Fruit fly (Drosophila melanogaster) whole organism, embryonic: Measurements from ENCODE around the gene CG33969.

ENCODE experiments used
- Blimp-1 ChIP-seq: fragments of 200-800 bp; sonication (Bioruptor generic); optimal IDR thresholded peaks from 3 replicates; lab custom pipeline; 2018; ENCODE audit warnings: missing biosample characterization, missing genetic modification characterization, mild to moderate bottlenecking, moderate library complexity, missing genetic modification reagents
- CG11398 ChIP-seq: fragments of 200-800 bp; sonication (Bioruptor generic); optimal IDR thresholded peaks from 2 replicates; lab custom pipeline; 2016; ENCODE audit warnings: missing biosample characterization, missing genetic modification characterization
- CG12942 ChIP-seq: fragments of 200-800 bp; sonication (Bioruptor generic); optimal IDR thresholded peaks from 3 replicates; lab custom pipeline; 2016; ENCODE audit warnings: missing biosample characterization, missing genetic modification characterization
- CG13287 ChIP-seq: fragments of 200-800 bp; sonication (Bioruptor generic); IDR thresholded peaks from 2 replicates; pipeline ENCODE4 v1.3.6; 2022; ENCODE audit warnings: missing biosample characterization, missing genetic modification characterization; ENCODE audit not compliant: partially characterized antibody
- CG13775 ChIP-seq: fragments of 200-800 bp; sonication (Bioruptor generic); optimal IDR thresholded peaks from 3 replicates; lab custom pipeline; 2017; ENCODE audit warnings: missing biosample characterization, mild to moderate bottlenecking, missing genetic modification characterization
- CG14014 ChIP-seq: fragments of 200-800 bp; sonication (Bioruptor generic); IDR thresholded peaks from 2 replicates; pipeline ENCODE4 v1.3.6; 2022; ENCODE audit warnings: missing biosample characterization, missing genetic modification characterization
- CG14710 ChIP-seq: fragments of 200-800 bp; sonication (Bioruptor generic); optimal IDR thresholded peaks from 3 replicates; lab custom pipeline; 2019; ENCODE audit warnings: missing biosample characterization, mild to moderate bottlenecking, missing genetic modification characterization, moderate library complexity
- CG15479 ChIP-seq: fragments of 200-800 bp; sonication (Bioruptor generic); optimal IDR thresholded peaks from 3 replicates; lab custom pipeline; 2019; ENCODE audit warnings: missing biosample characterization, mild to moderate bottlenecking, missing genetic modification characterization, moderate library complexity
- CG15514 ChIP-seq: fragments of 200-800 bp; sonication (Bioruptor generic); optimal IDR thresholded peaks from 3 replicates; lab custom pipeline; 2017; ENCODE audit warnings: missing biosample characterization, missing genetic modification characterization, mild to moderate bottlenecking, moderate library complexity, missing genetic modification reagents
- CG18262 ChIP-seq: fragments of 200-800 bp; optimal IDR thresholded peaks from 3 replicates; lab custom pipeline; 2019; ENCODE audit warnings: missing biosample characterization, mild to moderate bottlenecking, missing genetic modification characterization, moderate library complexity
- CG1832 ChIP-seq: fragments of 200-800 bp; sonication (Bioruptor generic); optimal IDR thresholded peaks from 2 replicates; lab custom pipeline; 2017; ENCODE audit warnings: missing biosample characterization, mild to moderate bottlenecking, missing genetic modification characterization, inconsistent platforms
- CG18476 ChIP-seq: fragments of 200-800 bp; sonication (Bioruptor generic); optimal IDR thresholded peaks from 2 replicates; lab custom pipeline; 2016; ENCODE audit warnings: missing biosample characterization, mild to moderate bottlenecking, missing genetic modification characterization
- CG2120 ChIP-seq: fragments of 200-800 bp; sonication (Bioruptor generic); optimal IDR thresholded peaks from 3 replicates; lab custom pipeline; 2016; ENCODE audit warnings: missing biosample characterization, missing genetic modification characterization
- CG3163 ChIP-seq: fragments of 200-800 bp; sonication (Bioruptor generic); optimal IDR thresholded peaks from 3 replicates; lab custom pipeline; 2016; ENCODE audit warnings: missing biosample characterization, missing genetic modification characterization
- CG34422 ChIP-seq: fragments of 200-800 bp; sonication (Bioruptor generic); IDR thresholded peaks from 3 replicates; pipeline ENCODE4 v1.3.6; 2022; ENCODE audit warnings: missing biosample characterization, missing genetic modification characterization
- CG4360 ChIP-seq: fragments of 200-800 bp; sonication (Bioruptor generic); IDR thresholded peaks from 2 replicates; pipeline ENCODE4 v1.3.6; 2022; ENCODE audit warnings: missing biosample characterization, missing genetic modification characterization
- CG5953 ChIP-seq: fragments of 200-800 bp; sonication (Bioruptor generic); IDR thresholded peaks from 2 replicates; pipeline ENCODE4 v1.3.6; 2022; ENCODE audit warnings: missing biosample characterization, missing genetic modification characterization
- CG6854 ChIP-seq: fragments of 200-800 bp; sonication (Bioruptor generic); optimal IDR thresholded peaks from 3 replicates; lab custom pipeline; 2017; ENCODE audit warnings: missing biosample characterization, mild to moderate bottlenecking, missing genetic modification characterization
- CG7271 ChIP-seq: fragments of 200-800 bp; sonication (Bioruptor generic); optimal IDR thresholded peaks from 2 replicates; lab custom pipeline; 2018; ENCODE audit warnings: missing biosample characterization, mild to moderate bottlenecking, missing genetic modification characterization, moderate library complexity
- CG7357 ChIP-seq: fragments of 200-800 bp; sonication (Bioruptor generic); IDR thresholded peaks from 3 replicates; pipeline ENCODE4 v1.3.6; 2022; ENCODE audit warnings: missing biosample characterization, missing genetic modification characterization
- CG7987 ChIP-seq: fragments of 200-800 bp; sonication (Bioruptor generic); optimal IDR thresholded peaks from 2 replicates; lab custom pipeline; 2018; ENCODE audit warnings: missing biosample characterization, mild to moderate bottlenecking, missing genetic modification characterization, moderate library complexity
- Deaf1 ChIP-seq: fragments of 200-800 bp; optimal IDR thresholded peaks from 3 replicates; lab custom pipeline; 2019; ENCODE audit warnings: missing biosample characterization, mild to moderate bottlenecking, missing genetic modification characterization, moderate library complexity
- Dip2 ChIP-seq: fragments of 200-800 bp; sonication (Bioruptor generic); IDR thresholded peaks from 2 replicates; pipeline ENCODE4 v1.3.6; 2022; ENCODE audit warnings: missing biosample characterization, missing genetic modification characterization
- Ets97D ChIP-seq: fragments of 200-800 bp; sonication (Bioruptor generic); optimal IDR thresholded peaks from 3 replicates; lab custom pipeline; 2016; ENCODE audit warnings: missing biosample characterization, missing genetic modification characterization
- Med ChIP-seq: fragments of 200-800 bp; sonication (Bioruptor generic); peaks from one replicate; lab custom pipeline; 2016; ENCODE audit warnings: missing biosample characterization, missing genetic modification characterization, mild to moderate bottlenecking, inconsistent platforms, moderate library complexity
- Oli ChIP-seq: fragments of 200-800 bp; sonication (Bioruptor generic); optimal IDR thresholded peaks from 2 replicates; lab custom pipeline; 2018; ENCODE audit warnings: missing biosample characterization, mild to moderate bottlenecking, missing genetic modification characterization, moderate library complexity
- Poxn ChIP-seq: fragments of 200-800 bp; sonication (Bioruptor generic); IDR thresholded peaks from 2 replicates; pipeline ENCODE4 v1.3.6; 2022; ENCODE audit warnings: missing biosample characterization, missing genetic modification characterization
- Sin3A ChIP-seq: fragments of >200 bp; optimal IDR thresholded peaks from 2 replicates; lab custom pipeline; 2018
- Six4 ChIP-seq: fragments of 200-800 bp; sonication (Bioruptor generic); optimal IDR thresholded peaks from 2 replicates; lab custom pipeline; 2016; ENCODE audit warnings: missing biosample characterization, missing genetic modification characterization
- Sox102F ChIP-seq: fragments of 200-800 bp; sonication (Bioruptor generic); optimal IDR thresholded peaks from 2 replicates; lab custom pipeline; 2018; ENCODE audit warnings: missing biosample characterization, mild to moderate bottlenecking, missing genetic modification characterization, moderate library complexity
- abd-A ChIP-seq: fragments of 200-800 bp; sonication (Bioruptor generic); optimal IDR thresholded peaks from 3 replicates; lab custom pipeline; 2019; ENCODE audit warnings: missing biosample characterization, mild to moderate bottlenecking, missing genetic modification characterization, moderate library complexity
- ato ChIP-seq: fragments of 200-800 bp; sonication (Bioruptor generic); IDR thresholded peaks from 2 replicates; pipeline ENCODE4 v1.3.6; 2022; ENCODE audit warnings: missing biosample characterization, missing genetic modification characterization; ENCODE audit not compliant: partially characterized antibody
- cg ChIP-seq: fragments of 200-800 bp; sonication (Bioruptor generic); optimal IDR thresholded peaks from 3 replicates; lab custom pipeline; 2019; ENCODE audit warnings: missing biosample characterization, mild to moderate bottlenecking, missing genetic modification characterization, moderate library complexity
- chinmo ChIP-seq: fragments of 200-800 bp; sonication (Bioruptor generic); IDR thresholded peaks from 4 replicates; pipeline ENCODE4 v1.3.6; 2022; ENCODE audit warnings: missing biosample characterization, missing genetic modification characterization; ENCODE audit not compliant: partially characterized antibody
- chm ChIP-seq: fragments of 200-800 bp; sonication (Bioruptor generic); IDR thresholded peaks from 2 replicates; pipeline ENCODE4 v1.3.6; 2022; ENCODE audit warnings: missing biosample characterization, missing genetic modification characterization
- dati ChIP-seq: fragments of 200-800 bp; sonication (Bioruptor generic); IDR thresholded peaks from 2 replicates; pipeline ENCODE4 v1.3.6; 2022; ENCODE audit warnings: missing biosample characterization, missing genetic modification characterization
- exex ChIP-seq: fragments of 200-800 bp; sonication (Bioruptor generic); optimal IDR thresholded peaks from 4 replicates; lab custom pipeline; 2018; ENCODE audit warnings: missing biosample characterization, mild to moderate bottlenecking, missing genetic modification characterization, moderate library complexity
- gcm2 ChIP-seq: fragments of 200-800 bp; sonication (Bioruptor generic); optimal IDR thresholded peaks from 2 replicates; lab custom pipeline; 2016; ENCODE audit warnings: missing biosample characterization, missing genetic modification characterization
- gro ChIP-seq: fragments of 200-800 bp; sonication (Bioruptor generic); optimal IDR thresholded peaks from 2 replicates; lab custom pipeline; 2016; ENCODE audit warnings: missing biosample characterization, missing genetic modification characterization
- gt ChIP-seq: fragments of 200-800 bp; sonication (Bioruptor generic); IDR thresholded peaks from 2 replicates; pipeline ENCODE4 v1.3.6; 2022; ENCODE audit warnings: missing biosample characterization, missing genetic modification characterization
- lab ChIP-seq: fragments of 200-800 bp; sonication (Bioruptor generic); optimal IDR thresholded peaks from 3 replicates; lab custom pipeline; 2017; ENCODE audit warnings: missing biosample characterization, missing genetic modification characterization, mild to moderate bottlenecking, moderate library complexity, missing genetic modification reagents
- onecut ChIP-seq: fragments of 200-800 bp; sonication (Bioruptor generic); IDR thresholded peaks from 2 replicates; pipeline ENCODE4 v1.3.6; 2022; ENCODE audit warnings: missing biosample characterization, missing genetic modification characterization
- otp ChIP-seq: fragments of 200-800 bp; sonication (Bioruptor generic); IDR thresholded peaks from 3 replicates; pipeline ENCODE4, ENCODE4 v1.3.6; 2022; ENCODE audit warnings: missing biosample characterization, missing genetic modification characterization
- pita ChIP-seq: fragments of 200-800 bp; sonication (Bioruptor generic); optimal IDR thresholded peaks from 2 replicates; lab custom pipeline; 2017; ENCODE audit warnings: missing biosample characterization, mild to moderate bottlenecking, missing genetic modification characterization
- prd ChIP-seq, 3 experiments: fragments of >200 bp in 2 of 3; fragments of 200-800 bp in 1 of 3; sonication (Bioruptor generic) in 1 of 3; optimal IDR thresholded peaks in 2 of 3; IDR thresholded peaks in 1 of 3; 2 replicates in 2 of 3; 3 replicates in 1 of 3; pipeline versions ENCODE4 v1.3.6 to Lab custom; 2017 to 2022; ENCODE audit warnings: missing biosample characterization in 1 of 3, missing genetic modification characterization in 1 of 3
- pros ChIP-seq: fragments of 200-800 bp; sonication (Bioruptor generic); optimal IDR thresholded peaks from 3 replicates; lab custom pipeline; 2019; ENCODE audit warnings: missing biosample characterization, mild to moderate bottlenecking, missing genetic modification characterization, moderate library complexity
- sd ChIP-seq: fragments of 200-800 bp; sonication (Bioruptor generic); optimal IDR thresholded peaks from 3 replicates; lab custom pipeline; 2018; ENCODE audit warnings: missing biosample characterization, mild to moderate bottlenecking, missing genetic modification characterization, moderate library complexity
- seq ChIP-seq: fragments of 200-800 bp; sonication (Bioruptor generic); IDR thresholded peaks from 2 replicates; pipeline ENCODE4 v1.3.6; 2022; ENCODE audit warnings: missing biosample characterization, missing genetic modification characterization
- sisA ChIP-seq: fragments of 200-800 bp; sonication (Bioruptor generic); IDR thresholded peaks from 2 replicates; pipeline ENCODE4 v1.3.6; 2022; ENCODE audit warnings: missing biosample characterization, missing genetic modification characterization
- toy ChIP-seq: fragments of 200-800 bp; sonication (Bioruptor generic); IDR thresholded peaks from 2 replicates; pipeline ENCODE4 v1.3.6; 2022; ENCODE audit warnings: missing biosample characterization, missing genetic modification characterization

Gene CG33969

DNA sequence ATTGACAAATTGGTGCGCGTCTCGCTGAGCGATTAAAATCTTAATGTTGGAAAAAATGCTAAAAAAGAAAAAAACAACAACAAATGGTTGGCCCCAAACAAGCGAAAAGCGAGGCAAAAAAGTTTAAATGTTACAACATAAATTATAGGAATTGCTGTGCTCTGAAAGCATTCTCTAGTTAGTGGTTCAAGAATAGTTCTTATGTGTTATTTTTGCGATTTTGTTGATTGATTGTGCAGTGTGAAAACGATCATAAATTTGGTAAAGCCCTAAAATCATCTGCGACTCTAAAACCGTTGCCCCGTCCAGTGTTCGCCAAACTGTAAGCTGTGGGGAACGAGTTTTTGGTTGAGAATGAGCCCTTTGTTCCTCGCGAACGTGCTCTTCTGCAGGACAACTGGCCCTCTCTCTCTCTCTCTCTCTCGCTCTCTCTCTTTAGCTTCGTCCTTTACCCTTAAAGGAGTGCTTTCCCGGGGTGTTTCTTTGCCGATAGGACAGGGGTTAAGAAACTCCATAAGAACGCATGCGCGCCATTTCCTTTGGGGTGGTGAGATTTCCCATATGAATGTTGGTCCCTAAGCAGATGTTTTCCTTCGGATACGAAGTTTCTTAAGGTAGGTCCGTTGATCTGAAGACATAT is 49.4 kb upstream of the CG33969 start (continued):
- no peak for TF ChIP-seq CG12942 (GFP tag; lab: Kevin White, UChicago)
- no peak for TF ChIP-seq lab (GFP tag; lab: Kevin White, UChicago)
- TF ChIP-seq CG14014 = no peak
- TF ChIP-seq CG7987 = no peak
- TF ChIP-seq gcm2 = no peak
- no peak for TF ChIP-seq CG11398 (GFP tag; lab: Kevin White, UChicago)
- TF ChIP-seq gro = no peak
- TF ChIP-seq sisA (GFP tag; lab: Robert Waterston, UW) = no peak
- TF ChIP-seq seq (GFP tag; lab: Robert Waterston, UW) = peak; percentile 64; the same call in 1 of the 2 replicates
- TF ChIP-seq CG14710 = no peak
- no peak for TF ChIP-seq cg (GFP tag; lab: Kevin White, UChicago)
- TF ChIP-seq chinmo (GFP tag; lab: Robert Waterston, UW) = no peak
- peak; percentile 15 for TF ChIP-seq CG6854 (GFP tag; lab: Kevin White, UChicago)
- TF ChIP-seq CG7357 (GFP tag; lab: Robert Waterston, UW) = no peak
- TF ChIP-seq onecut (GFP tag; lab: Robert Waterston, UW) = no peak
- no peak for TF ChIP-seq dati (GFP tag; lab: Robert Waterston, UW)
- TF ChIP-seq pros (GFP tag; lab: Kevin White, UChicago) = peak; percentile 99
- TF ChIP-seq Deaf1 (tag; lab: Kevin White, UChicago) = peak; percentile 42
- no peak for TF ChIP-seq gt
- no peak for TF ChIP-seq toy (GFP tag; lab: Robert Waterston, UW)
- no peak for TF ChIP-seq CG18262
- TF ChIP-seq CG2120 (GFP tag; lab: Kevin White, UChicago) = no peak
- no peak for TF ChIP-seq CG5953 (GFP tag; lab: Robert Waterston, UW)
- TF ChIP-seq Poxn = no peak
- peak; percentile 12 for TF ChIP-seq sd (tag; lab: Kevin White, UChicago)
- no peak for TF ChIP-seq chm (GFP tag; lab: Robert Waterston, UW)
- TF ChIP-seq Dip2 (GFP tag; lab: Robert Waterston, UW) = no peak
- TF ChIP-seq Blimp-1 = no peak
- no peak for TF ChIP-seq Ets97D (GFP tag; lab: Kevin White, UChicago)
- TF ChIP-seq Oli (tag; lab: Kevin White, UChicago) = no peak
- peak; percentile 17; the same call in 1 of the 3 replicates for TF ChIP-seq CG34422 (GFP tag; lab: Robert Waterston, UW)
- no peak for TF ChIP-seq pita (GFP tag; lab: Kevin White, UChicago)
- TF ChIP-seq CG3163 (GFP tag; lab: Kevin White, UChicago) = no peak
- no peak for TF ChIP-seq CG7271 (tag; lab: Kevin White, UChicago)
- TF ChIP-seq Six4 = no peak
- peak; percentile 28 for TF ChIP-seq Med (GFP tag; lab: Kevin White, UChicago)
- TF ChIP-seq CG18476 = no peak
- TF ChIP-seq Sox102F (GFP tag; lab: Kevin White, UChicago) = no peak
- no peak for TF ChIP-seq prd (optimal IDR thresholded peaks at IDR 0.05; lab: Kevin White, UChicago)
- no peak for TF ChIP-seq prd (GFP tag; IDR thresholded peaks at IDR 0.05; lab: Robert Waterston, UW)
- no peak for TF ChIP-seq ato (GFP tag; lab: Robert Waterston, UW)
- peak; percentile 7; the same call in 1 of the 2 replicates for TF ChIP-seq CG13287 (GFP tag; lab: Robert Waterston, UW)
- no peak for TF ChIP-seq CG15514 (GFP tag; lab: Kevin White, UChicago)
- no peak for TF ChIP-seq exex
- no peak for TF ChIP-seq CG15479
- 0 out of 2 replicates have a peak, but pooled peaks have one; percentile 26 for TF ChIP-seq CG4360
- no peak for TF ChIP-seq CG13775
- no peak for TF ChIP-seq abd-A (tag; lab: Kevin White, UChicago)
- peak; percentile 62 for TF ChIP-seq CG1832 (GFP tag; lab: Kevin White, UChicago)
- TF ChIP-seq Sin3A (lab: Kevin White, UChicago) = no peak
- no peak for TF ChIP-seq otp
